Fruit fly (Drosophila melanogaster) whole organism: ENCODE measurements around the gene CG18746.

ENCODE experiments used
- CG8478 ChIP-seq: fragments of >200 bp; optimal IDR thresholded peaks from 2 replicates; lab custom pipeline; 2018; ENCODE audit warnings: inconsistent platforms
- EcR ChIP-seq, 2 experiments: fragments of >200 bp; optimal IDR thresholded peaks; 2 replicates each; lab custom pipeline; 2017; ENCODE audit warnings: missing biosample characterization in 2 of 2, missing genetic modification characterization in 2 of 2, missing genetic modification reagents in 2 of 2
- pan ChIP-seq: fragments of >200 bp; optimal IDR thresholded peaks from 2 replicates; lab custom pipeline; 2017
- psq ChIP-seq: fragments of >200 bp; optimal IDR thresholded peaks from 2 replicates; lab custom pipeline; 2017
- usp ChIP-seq: fragments of >200 bp; optimal IDR thresholded peaks from 2 replicates; lab custom pipeline; 2017; ENCODE audit warnings: missing biosample characterization, missing genetic modification characterization, mixed read lengths

dm6 chr3R:7798525-7798924 lies 8.5 kb upstream of the CG18746 start, which contains the start of gene CG18744:
- TF ChIP-seq pan (lab: Kevin White, UChicago) = no peak
- TF ChIP-seq EcR (GFP tag; optimal IDR thresholded peaks at IDR 0.05; lab: Kevin White, UChicago) = no peak
- no peak for TF ChIP-seq CG8478 (lab: Kevin White, UChicago)
- no peak for TF ChIP-seq psq
- no peak for TF ChIP-seq usp (GFP tag; lab: Kevin White, UChicago)
